Worm (Caenorhabditis elegans) whole organism, L4 larva: ENCODE data around the gene ttr-33.

ENCODE experiments used
- F10B5.3 ChIP-seq: sonication (generic microtip); optimal IDR thresholded peaks from 2 replicates; lab custom pipeline; 2016; ENCODE audit warnings: mild to moderate bottlenecking, missing genetic modification characterization, missing compliant biosample characterization
- F26F4.8 ChIP-seq: fragments of 200-800 bp; sonication (Bioruptor generic); conservative IDR thresholded peaks from 2 replicates; pipeline ENCODE4 v1.3.6; 2022; ENCODE audit warnings: missing genetic modification characterization, missing compliant biosample characterization
- F37D6.2 ChIP-seq: sonication (generic microtip); optimal IDR thresholded peaks from 2 replicates; lab custom pipeline; 2016; ENCODE audit warnings: mild to moderate bottlenecking, missing genetic modification characterization, missing compliant biosample characterization
- Y48G9A.11 ChIP-seq: fragments of 200-800 bp; sonication (Bioruptor generic); IDR thresholded peaks from 2 replicates; pipeline ENCODE4 v1.3.6; 2022; ENCODE audit warnings: missing genetic modification reagents, missing genetic modification characterization, missing compliant biosample characterization
- Y5F2A.4 ChIP-seq: fragments of 200-800 bp; sonication (Bioruptor generic); optimal IDR thresholded peaks from 2 replicates; lab custom pipeline; 2018; ENCODE audit warnings: mild to moderate bottlenecking, missing genetic modification characterization, missing compliant biosample characterization
- Y75B8A.6 ChIP-seq: fragments of 200-800 bp; sonication (Bioruptor generic); IDR thresholded peaks from 2 replicates; pipeline ENCODE4 v1.3.6; 2022; ENCODE audit warnings: missing genetic modification reagents, missing genetic modification characterization, missing compliant biosample characterization
- aha-1 ChIP-seq: fragments of 150-350 bp; peaks from one replicate; lab custom pipeline; 2014; ENCODE audit warnings: missing biosample characterization, missing genetic modification characterization
- ama-1 ChIP-seq: fragments of 150-350 bp; optimal IDR thresholded peaks from 2 replicates; lab custom pipeline; 2014; ENCODE audit warnings: inconsistent platforms, mixed read lengths
- attf-4 ChIP-seq: sonication (generic microtip); optimal IDR thresholded peaks from 3 replicates; lab custom pipeline; 2017; ENCODE audit warnings: missing biosample characterization, missing genetic modification characterization
- ceh-20 ChIP-seq: fragments of 200-800 bp; sonication (Bioruptor generic); IDR thresholded peaks from 2 replicates; pipeline ENCODE4 v1.3.6; 2022; ENCODE audit warnings: missing genetic modification reagents, missing genetic modification characterization, missing compliant biosample characterization
- cey-2 ChIP-seq: sonication (generic microtip); optimal IDR thresholded peaks from 3 replicates; lab custom pipeline; 2017; ENCODE audit warnings: missing genetic modification characterization, mild to moderate bottlenecking, missing compliant biosample characterization, antibody characterized with exemption, borderline replicate concordance; ENCODE audit not compliant: insufficient read depth
- daf-16 ChIP-seq, 3 experiments: sonication (generic microtip); optimal IDR thresholded peaks; 2 replicates each; lab custom pipeline; 2016 to 2017; ENCODE audit warnings: missing genetic modification characterization in 3 of 3, missing genetic modification reagents in 3 of 3, mild to moderate bottlenecking in 2 of 3, missing compliant biosample characterization in 2 of 3, missing biosample characterization in 1 of 3, moderate library complexity in 1 of 3
- daf-19 ChIP-seq: fragments of 200-800 bp; sonication (Bioruptor generic); conservative IDR thresholded peaks from 2 replicates; pipeline ENCODE4 v1.3.6; 2022; ENCODE audit warnings: missing genetic modification characterization, missing compliant biosample characterization
- daf-8 ChIP-seq: fragments of 200-800 bp; sonication (Bioruptor generic); IDR thresholded peaks from 2 replicates; pipeline ENCODE4 v1.3.6; 2022; ENCODE audit warnings: missing genetic modification characterization, missing compliant biosample characterization
- dmd-6 ChIP-seq: fragments of 200-800 bp; sonication (Bioruptor generic); IDR thresholded peaks from 2 replicates; pipeline ENCODE4 v1.3.6; 2022; ENCODE audit warnings: missing genetic modification reagents, missing genetic modification characterization, missing compliant biosample characterization
- dmd-8 ChIP-seq: fragments of 200-800 bp; sonication (Bioruptor generic); IDR thresholded peaks from 2 replicates; pipeline ENCODE4 v1.3.6; 2022; ENCODE audit warnings: missing genetic modification characterization, missing compliant biosample characterization
- dmd-9 ChIP-seq: fragments of 200-800 bp; sonication (Bioruptor generic); IDR thresholded peaks from 2 replicates; pipeline ENCODE4 v1.3.6; 2022; ENCODE audit warnings: missing genetic modification reagents, missing genetic modification characterization, missing compliant biosample characterization
- dpl-1 ChIP-seq: fragments of 150-350 bp; optimal IDR thresholded peaks from 2 replicates; lab custom pipeline; 2014; ENCODE audit warnings: missing biosample characterization, missing genetic modification reagents, missing genetic modification characterization
- hif-1 ChIP-seq, 2 experiments: sonication (generic microtip); optimal IDR thresholded peaks; 2 replicates each; lab custom pipeline; 2016 to 2017; ENCODE audit warnings: missing compliant biosample characterization in 2 of 2, missing genetic modification characterization in 2 of 2, missing genetic modification reagents in 2 of 2, missing genotype in 2 of 2, mild to moderate bottlenecking in 1 of 2
- hlh-11 ChIP-seq: fragments of 200-800 bp; sonication (Bioruptor generic); optimal IDR thresholded peaks from 2 replicates; lab custom pipeline; 2018; ENCODE audit warnings: mild to moderate bottlenecking, missing genetic modification characterization, missing compliant biosample characterization
- lim-7 ChIP-seq: fragments of 200-800 bp; sonication (Bioruptor generic); IDR thresholded peaks from 2 replicates; pipeline ENCODE4 v1.3.6; 2022; ENCODE audit warnings: missing genetic modification characterization, missing compliant biosample characterization
- lin-38 ChIP-seq: fragments of 200-800 bp; sonication (Bioruptor generic); IDR thresholded peaks from 2 replicates; pipeline ENCODE4 v1.3.6; 2022; ENCODE audit warnings: missing genetic modification reagents, missing genetic modification characterization, missing compliant biosample characterization
- lsy-2 ChIP-seq, 2 experiments: fragments of 150-350 bp in 1 of 2; sonication (generic microtip) in 1 of 2; optimal IDR thresholded peaks; 2 replicates each; lab custom pipeline; 2014 to 2017; ENCODE audit warnings: missing biosample characterization in 2 of 2, missing genetic modification characterization in 2 of 2
- madf-5 ChIP-seq, 2 experiments: fragments of 200-800 bp; sonication (Bioruptor generic); IDR thresholded peaks; 2 replicates each; pipeline ENCODE4 v1.3.6; 2022; ENCODE audit warnings: missing compliant biosample characterization in 2 of 2, missing genetic modification characterization in 2 of 2
- madf-9 ChIP-seq: fragments of 200-800 bp; sonication (Bioruptor generic); conservative IDR thresholded peaks from 2 replicates; pipeline ENCODE4 v1.3.6; 2022; ENCODE audit warnings: missing genetic modification reagents, missing genetic modification characterization, missing compliant biosample characterization
- mep-1 ChIP-seq: fragments of 150-350 bp; sonication (generic microtip); optimal IDR thresholded peaks from 3 replicates; lab custom pipeline; 2014; ENCODE audit warnings: missing biosample characterization, missing genetic modification characterization
- mes-2 ChIP-seq: sonication (generic microtip); optimal IDR thresholded peaks from 2 replicates; lab custom pipeline; 2016; ENCODE audit warnings: missing genotype, mild to moderate bottlenecking, missing genetic modification characterization, missing compliant biosample characterization; ENCODE audit not compliant: poor library complexity, severe bottlenecking
- mxl-3 ChIP-seq: fragments of 200-800 bp; sonication (Bioruptor generic); optimal IDR thresholded peaks from 2 replicates; lab custom pipeline; 2018; ENCODE audit warnings: mild to moderate bottlenecking, missing genetic modification characterization, missing compliant biosample characterization
- nhr-10 ChIP-seq: fragments of 150-350 bp; optimal IDR thresholded peaks from 2 replicates; lab custom pipeline; 2014; ENCODE audit warnings: missing biosample characterization, missing genetic modification characterization
- nhr-11 ChIP-seq: fragments of 150-350 bp; optimal IDR thresholded peaks from 2 replicates; lab custom pipeline; 2014; ENCODE audit warnings: missing biosample characterization, missing genetic modification characterization
- nhr-111 ChIP-seq: fragments of 200-800 bp; sonication (Bioruptor generic); optimal IDR thresholded peaks from 2 replicates; lab custom pipeline; 2018; ENCODE audit warnings: mild to moderate bottlenecking, missing genetic modification characterization, missing compliant biosample characterization
- nhr-237 ChIP-seq: sonication (generic microtip); optimal IDR thresholded peaks from 2 replicates; lab custom pipeline; 2017; ENCODE audit warnings: missing biosample characterization, missing genetic modification characterization
- nhr-28 ChIP-seq: fragments of 150-350 bp; optimal IDR thresholded peaks from 2 replicates; lab custom pipeline; 2014; ENCODE audit warnings: missing biosample characterization, missing genetic modification characterization
- nhr-48 ChIP-seq: sonication (generic microtip); optimal IDR thresholded peaks from 2 replicates; lab custom pipeline; 2016; ENCODE audit warnings: mild to moderate bottlenecking, missing genetic modification characterization, missing compliant biosample characterization
- nhr-77 ChIP-seq: fragments of 150-350 bp; optimal IDR thresholded peaks from 2 replicates; lab custom pipeline; 2014; ENCODE audit warnings: missing biosample characterization, missing genetic modification characterization
- pqm-1 ChIP-seq: sonication (generic microtip); optimal IDR thresholded peaks from 2 replicates; lab custom pipeline; 2017; ENCODE audit warnings: missing biosample characterization, missing genetic modification characterization
- set-16 ChIP-seq: fragments of 200-800 bp; sonication (Bioruptor generic); IDR thresholded peaks from 2 replicates; pipeline ENCODE4 v1.3.6; 2022; ENCODE audit warnings: missing genetic modification reagents, missing genetic modification characterization, missing compliant biosample characterization
- snpc-4 ChIP-seq: fragments of 150-350 bp; optimal IDR thresholded peaks from 2 replicates; lab custom pipeline; 2014; ENCODE audit warnings: missing biosample characterization, missing genetic modification characterization
- unc-130 ChIP-seq: sonication (generic microtip); optimal IDR thresholded peaks from 2 replicates; lab custom pipeline; 2016; ENCODE audit warnings: missing genetic modification reagents, missing genetic modification characterization, missing compliant biosample characterization
- unc-62 ChIP-seq, 3 experiments: fragments of 150-350 bp in 1 of 3; sonication (generic microtip); optimal IDR thresholded peaks in 2 of 3; peaks in 1 of 3; 1 replicate in 1 of 3; 2 replicates in 2 of 3; lab custom pipeline; 2014 to 2017; ENCODE audit warnings: missing biosample characterization in 3 of 3, missing genetic modification characterization in 3 of 3, missing genetic modification reagents in 3 of 3, missing genotype in 1 of 3
- vab-7 ChIP-seq: fragments of 200-800 bp; sonication (Bioruptor generic); IDR thresholded peaks from 2 replicates; pipeline ENCODE4 v1.3.6; 2022; ENCODE audit warnings: missing genetic modification reagents, missing genetic modification characterization, missing compliant biosample characterization
- zfp-2 ChIP-seq: sonication (generic microtip); optimal IDR thresholded peaks from 2 replicates; lab custom pipeline; 2016; ENCODE audit warnings: mild to moderate bottlenecking, missing genetic modification characterization, missing compliant biosample characterization

ttr-33 gene

DNA sequence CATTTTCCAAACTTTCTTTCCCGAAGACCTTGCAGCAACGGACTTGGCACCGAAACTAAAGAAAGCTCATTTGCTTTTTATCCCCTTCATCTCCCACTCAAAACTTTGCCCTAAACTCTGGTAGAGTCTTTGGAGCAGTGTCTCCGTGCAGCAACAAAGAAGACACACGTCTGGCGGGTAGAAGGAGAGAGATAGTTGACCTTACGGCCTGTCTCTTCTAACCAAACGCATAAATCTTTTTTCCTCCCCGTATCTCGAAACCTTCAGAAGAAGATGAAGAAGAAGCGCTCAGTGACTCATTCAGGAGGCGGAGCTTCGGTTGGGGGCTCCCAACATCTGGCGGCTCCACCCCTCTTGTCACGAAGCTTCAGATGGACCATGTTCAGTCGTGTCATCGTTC is 11.3 kb downstream of the ttr-33 start (continued):
- no peak for TF ChIP-seq lim-7

DNA sequence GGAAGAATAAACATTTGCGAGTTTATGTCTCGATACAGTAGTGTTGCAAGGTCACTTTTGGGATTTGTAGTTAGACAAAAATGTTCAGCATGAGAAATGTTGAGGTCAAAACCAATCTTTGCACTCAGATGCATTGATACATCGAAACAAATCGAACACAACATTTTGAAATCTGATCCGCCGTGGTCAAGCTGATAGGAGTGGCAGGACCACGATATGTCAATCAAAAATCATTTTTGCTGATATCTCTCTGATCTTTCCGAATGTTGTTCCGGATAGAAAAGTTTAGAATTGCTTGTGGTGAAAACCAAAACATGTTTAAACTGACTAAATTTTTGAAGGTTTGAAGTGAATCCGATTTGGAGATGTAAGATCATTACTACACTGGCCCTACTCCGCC is 11.9 kb downstream of the ttr-33 start:
- TF ChIP-seq unc-62 (GFP tag; optimal IDR thresholded peaks at IDR 0.05 in 1 of 2; lab: Kevin White, UChicago) (peak in 1 of 2 experiments; percentile 62), unc-62 (tag; optimal IDR thresholded peaks at IDR 0.05; lab: Kevin White, UChicago) (no peak), Y75B8A.6 (GFP tag; lab: Robert Waterston, UW) (no peak), F10B5.3 (tag; lab: Kevin White, UChicago) (no peak)
- TF ChIP-seq, all 104 proteins: peak for 1

DNA sequence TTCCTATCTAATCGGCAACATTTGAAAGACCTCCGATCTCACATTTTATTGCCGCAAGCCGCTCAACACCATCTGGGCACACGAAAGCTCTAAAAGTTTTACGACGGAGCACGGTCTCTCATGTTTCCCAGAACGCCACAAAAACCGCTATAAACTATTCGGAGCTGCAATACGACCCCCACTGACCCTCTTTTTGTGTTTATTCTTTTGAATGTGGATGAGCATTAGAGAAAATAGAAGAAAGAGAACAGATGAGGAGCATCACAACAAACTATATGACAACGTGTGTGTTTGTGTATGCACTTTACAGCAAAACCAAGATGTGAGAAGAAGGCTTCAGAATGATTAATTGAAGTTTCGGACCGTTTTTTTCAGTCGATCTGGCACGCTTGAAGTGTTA is 13.6 kb downstream of the ttr-33 start:
- TF ChIP-seq daf-8 (GFP tag; lab: Robert Waterston, UW), result no peak
- no peak for TF ChIP-seq madf-9 (GFP tag; lab: Robert Waterston, UW)
- TF ChIP-seq dpl-1 (GFP tag; lab: Kevin White, UChicago), result no peak
- peak; percentile 25 for TF ChIP-seq hlh-11 (tag; lab: Kevin White, UChicago)
- no peak for TF ChIP-seq dmd-8 (GFP tag; lab: Robert Waterston, UW)
- no peak for TF ChIP-seq vab-7 (GFP tag; lab: Robert Waterston, UW)
- TF ChIP-seq Y48G9A.11 (GFP tag; lab: Robert Waterston, UW), result no peak
- TF ChIP-seq set-16 (GFP tag; lab: Robert Waterston, UW), result no peak
- no peak for TF ChIP-seq F37D6.2
- no peak for TF ChIP-seq attf-4 (tag; lab: Kevin White, UChicago)
- TF ChIP-seq daf-16 (GFP tag; optimal IDR thresholded peaks at IDR 0.05; lab: Kevin White, UChicago), result peak in 1 of 2 experiments; percentile 39
- no peak for TF ChIP-seq daf-16 (tag; optimal IDR thresholded peaks at IDR 0.05; lab: Kevin White, UChicago)
- no peak for TF ChIP-seq nhr-48 (tag; lab: Kevin White, UChicago)
- TF ChIP-seq nhr-237 (tag; lab: Kevin White, UChicago), result no peak

DNA sequence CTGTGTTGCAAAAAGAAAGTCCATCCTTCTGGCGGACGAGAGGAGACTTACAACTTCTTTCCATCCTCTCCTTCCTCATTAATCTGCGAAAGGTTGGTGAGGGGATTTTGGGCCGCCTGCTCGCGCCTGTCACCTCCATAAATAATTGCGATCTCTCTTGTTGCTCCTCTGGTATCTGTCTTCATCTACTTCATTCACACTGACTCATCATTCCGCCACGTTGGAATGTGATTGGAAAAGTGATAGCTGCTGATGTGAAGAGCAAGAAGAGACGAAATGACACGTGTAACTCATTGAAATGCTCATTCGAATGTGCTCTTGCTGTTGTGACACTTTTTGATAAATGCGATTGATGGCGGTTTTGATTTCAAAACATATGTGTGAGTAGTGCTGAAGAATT is 15.1 kb downstream of the ttr-33 start:
- peak; percentile 68; the same call in 1 of the 2 replicates for TF ChIP-seq ceh-20 (GFP tag; lab: Robert Waterston, UW)
- TF ChIP-seq cey-2 (tag; lab: Kevin White, UChicago), result no peak
- TF ChIP-seq nhr-11 (tag; lab: Kevin White, UChicago), result peak; percentile 65
- peak in 1 of 2 experiments; percentile 98 for TF ChIP-seq unc-62 (GFP tag; optimal IDR thresholded peaks at IDR 0.05 in 1 of 2; lab: Kevin White, UChicago)
- TF ChIP-seq unc-62 (tag; optimal IDR thresholded peaks at IDR 0.05; lab: Kevin White, UChicago), result no peak
- peak in 1 of 2 experiments; percentile 74 for TF ChIP-seq daf-16 (GFP tag; optimal IDR thresholded peaks at IDR 0.05; lab: Kevin White, UChicago)
- no peak for TF ChIP-seq daf-16 (tag; optimal IDR thresholded peaks at IDR 0.05; lab: Kevin White, UChicago)
- TF ChIP-seq snpc-4 (tag; lab: Kevin White, UChicago), result no peak
- peak; percentile 71 for TF ChIP-seq mxl-3 (GFP tag; lab: Kevin White, UChicago)
- TF ChIP-seq hlh-11 (tag; lab: Kevin White, UChicago), result peak; percentile 63
- no peak for TF ChIP-seq Y75B8A.6 (GFP tag; lab: Robert Waterston, UW)

DNA sequence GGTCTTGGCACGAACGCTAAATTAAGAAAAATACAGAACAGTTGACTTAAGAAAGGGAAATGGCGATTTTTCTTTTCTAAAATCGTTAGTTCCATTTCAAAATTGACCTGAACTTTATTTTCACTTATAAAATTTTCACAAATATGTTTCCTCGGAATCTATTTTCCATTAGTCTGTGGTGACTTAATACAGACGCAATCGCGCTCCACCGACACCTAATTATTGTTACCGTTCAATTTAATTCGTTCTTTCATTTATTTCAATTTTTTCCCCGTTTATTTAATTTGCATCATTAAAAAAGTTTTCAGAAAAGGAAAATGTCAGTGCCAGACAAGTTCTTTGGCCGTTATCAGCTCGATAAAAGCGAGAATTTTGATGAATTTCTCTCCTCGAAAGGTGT is 17.4 kb downstream of the ttr-33 start, which contains the start of gene lbp-4:
Gene lbp-4 (plus strand): TSS at position 309 of the 400 bp plus-strand sequence.
- TF ChIP-seq Y5F2A.4 (GFP tag; lab: Kevin White, UChicago) (no peak), lsy-2 (tag; optimal IDR thresholded peaks at IDR 0.05; lab: Kevin White, UChicago) (peak in 1 of 2 experiments; percentile 64), F26F4.8 (no peak), unc-130 (GFP tag; lab: Kevin White, UChicago) (peak; percentile 15), nhr-10 (no peak), mep-1 (peak; percentile 61), hlh-11 (tag; lab: Kevin White, UChicago) (peak; percentile 8), dpl-1 (GFP tag; lab: Kevin White, UChicago) (peak; percentile 23), nhr-28 (tag; lab: Kevin White, UChicago) (peak; percentile 32), hif-1 (tag; optimal IDR thresholded peaks at IDR 0.05; lab: Kevin White, UChicago) (peak in 1 of 2 experiments; percentile 46), mes-2 (peak; percentile 89), nhr-111 (GFP tag; lab: Kevin White, UChicago) (no peak), lin-38 (peak; percentile 88), daf-19 (GFP tag; lab: Robert Waterston, UW) (no peak), pqm-1 (peak; percentile 56), zfp-2 (tag; lab: Kevin White, UChicago) (no peak), madf-5 (GFP tag; IDR thresholded peaks at IDR 0.05; lab: Robert Waterston, UW) (no peak), nhr-77 (peak; percentile 57), aha-1 (tag; lab: Kevin White, UChicago) (peak; percentile 17), ama-1 (lab: Kevin White, UChicago) (no peak), dmd-9 (GFP tag; lab: Robert Waterston, UW) (no peak), dmd-6 (GFP tag; lab: Robert Waterston, UW) (peak; percentile 41; the same call in 1 of the 2 replicates)
